Worm (Caenorhabditis elegans) whole organism, L4 larva: Measurements from ENCODE around the gene rme-4.

ENCODE experiments used
- T26A8.4 ChIP-seq: fragments of 200-800 bp; sonication (Bioruptor generic); IDR thresholded peaks from 2 replicates; pipeline ENCODE4 v1.3.6; 2022; ENCODE audit warnings: missing genetic modification characterization, missing compliant biosample characterization
- Y105C5A.15 ChIP-seq: fragments of 200-800 bp; sonication (Bioruptor generic); IDR thresholded peaks from 2 replicates; pipeline ENCODE4 v1.3.6; 2022; ENCODE audit warnings: missing genetic modification characterization, missing compliant biosample characterization
- Y48G9A.11 ChIP-seq: fragments of 200-800 bp; sonication (Bioruptor generic); IDR thresholded peaks from 2 replicates; pipeline ENCODE4 v1.3.6; 2022; ENCODE audit warnings: missing genetic modification reagents, missing genetic modification characterization, missing compliant biosample characterization
- aha-1 ChIP-seq: fragments of 150-350 bp; peaks from one replicate; lab custom pipeline; 2014; ENCODE audit warnings: missing biosample characterization, missing genetic modification characterization
- ama-1 ChIP-seq: fragments of 150-350 bp; optimal IDR thresholded peaks from 2 replicates; lab custom pipeline; 2014; ENCODE audit warnings: inconsistent platforms, mixed read lengths
- attf-4 ChIP-seq: sonication (generic microtip); optimal IDR thresholded peaks from 3 replicates; lab custom pipeline; 2017; ENCODE audit warnings: missing biosample characterization, missing genetic modification characterization
- ceh-82 ChIP-seq: sonication (generic microtip); optimal IDR thresholded peaks from 2 replicates; lab custom pipeline; 2017; ENCODE audit warnings: missing biosample characterization, missing genetic modification characterization
- ces-1 ChIP-seq: fragments of 150-350 bp; sonication (generic microtip); optimal IDR thresholded peaks from 4 replicates; lab custom pipeline; 2014; ENCODE audit warnings: missing biosample characterization, missing genetic modification reagents, missing genetic modification characterization
- cey-2 ChIP-seq: sonication (generic microtip); optimal IDR thresholded peaks from 3 replicates; lab custom pipeline; 2017; ENCODE audit warnings: missing genetic modification characterization, mild to moderate bottlenecking, missing compliant biosample characterization, antibody characterized with exemption, borderline replicate concordance; ENCODE audit not compliant: insufficient read depth
- daf-16 ChIP-seq, 3 experiments: sonication (generic microtip); optimal IDR thresholded peaks; 2 replicates each; lab custom pipeline; 2016 to 2017; ENCODE audit warnings: missing genetic modification characterization in 3 of 3, missing genetic modification reagents in 3 of 3, mild to moderate bottlenecking in 2 of 3, missing compliant biosample characterization in 2 of 3, missing biosample characterization in 1 of 3, moderate library complexity in 1 of 3
- daf-19 ChIP-seq: fragments of 200-800 bp; sonication (Bioruptor generic); conservative IDR thresholded peaks from 2 replicates; pipeline ENCODE4 v1.3.6; 2022; ENCODE audit warnings: missing genetic modification characterization, missing compliant biosample characterization
- dmd-6 ChIP-seq: fragments of 200-800 bp; sonication (Bioruptor generic); IDR thresholded peaks from 2 replicates; pipeline ENCODE4 v1.3.6; 2022; ENCODE audit warnings: missing genetic modification reagents, missing genetic modification characterization, missing compliant biosample characterization
- dpl-1 ChIP-seq: fragments of 150-350 bp; optimal IDR thresholded peaks from 2 replicates; lab custom pipeline; 2014; ENCODE audit warnings: missing biosample characterization, missing genetic modification reagents, missing genetic modification characterization
- dve-1 ChIP-seq: sonication (generic microtip); optimal IDR thresholded peaks from 2 replicates; lab custom pipeline; 2017; ENCODE audit warnings: antibody characterized with exemption, mild to moderate bottlenecking, missing genetic modification characterization, missing compliant biosample characterization; ENCODE audit not compliant: insufficient read depth
- hif-1 ChIP-seq, 2 experiments: sonication (generic microtip); optimal IDR thresholded peaks; 2 replicates each; lab custom pipeline; 2016 to 2017; ENCODE audit warnings: missing compliant biosample characterization in 2 of 2, missing genetic modification characterization in 2 of 2, missing genetic modification reagents in 2 of 2, missing genotype in 2 of 2, mild to moderate bottlenecking in 1 of 2
- hlh-30 ChIP-seq: sonication (generic microtip); optimal IDR thresholded peaks from 2 replicates; lab custom pipeline; 2017; ENCODE audit warnings: antibody characterized with exemption, mild to moderate bottlenecking, missing genetic modification characterization, missing compliant biosample characterization; ENCODE audit not compliant: insufficient read depth
- hmg-1.1 ChIP-seq: fragments of 200-800 bp; sonication (Bioruptor generic); IDR thresholded peaks from 2 replicates; pipeline ENCODE4 v1.3.6; 2022; ENCODE audit warnings: missing genetic modification reagents, missing genetic modification characterization, missing compliant biosample characterization
- jun-1 ChIP-seq: fragments of 150-350 bp; optimal IDR thresholded peaks from 2 replicates; lab custom pipeline; 2014; ENCODE audit warnings: missing biosample characterization, missing genetic modification reagents, missing genetic modification characterization
- lin-13 ChIP-seq: fragments of 150-350 bp; optimal IDR thresholded peaks from 2 replicates; lab custom pipeline; 2014; ENCODE audit warnings: missing biosample characterization, missing genetic modification reagents, missing genetic modification characterization
- lin-15B ChIP-seq: fragments of 150-350 bp; sonication (generic microtip); optimal IDR thresholded peaks from 3 replicates; lab custom pipeline; 2014; ENCODE audit warnings: missing biosample characterization, missing genetic modification characterization
- lin-38 ChIP-seq: fragments of 200-800 bp; sonication (Bioruptor generic); IDR thresholded peaks from 2 replicates; pipeline ENCODE4 v1.3.6; 2022; ENCODE audit warnings: missing genetic modification reagents, missing genetic modification characterization, missing compliant biosample characterization
- lir-3 ChIP-seq: sonication (generic microtip); optimal IDR thresholded peaks from 2 replicates; lab custom pipeline; 2016; ENCODE audit warnings: mild to moderate bottlenecking, missing genetic modification characterization, missing compliant biosample characterization
- madf-5 ChIP-seq, 2 experiments: fragments of 200-800 bp; sonication (Bioruptor generic); IDR thresholded peaks; 2 replicates each; pipeline ENCODE4 v1.3.6; 2022; ENCODE audit warnings: missing compliant biosample characterization in 2 of 2, missing genetic modification characterization in 2 of 2
- madf-9 ChIP-seq: fragments of 200-800 bp; sonication (Bioruptor generic); conservative IDR thresholded peaks from 2 replicates; pipeline ENCODE4 v1.3.6; 2022; ENCODE audit warnings: missing genetic modification reagents, missing genetic modification characterization, missing compliant biosample characterization
- mdl-1 ChIP-seq, 2 experiments: fragments of 150-350 bp in 1 of 2; sonication (generic microtip) in 1 of 2; optimal IDR thresholded peaks; 2 replicates each; lab custom pipeline; 2014 to 2017; ENCODE audit warnings: missing biosample characterization in 2 of 2, missing genetic modification characterization in 2 of 2
- mdt-29 ChIP-seq: fragments of 200-800 bp; sonication (Bioruptor generic); IDR thresholded peaks from 2 replicates; pipeline ENCODE4 v1.3.6; 2022; ENCODE audit warnings: missing genetic modification reagents, missing genetic modification characterization, missing compliant biosample characterization
- mxl-2 ChIP-seq: fragments of 200-800 bp; sonication (Bioruptor generic); conservative IDR thresholded peaks from 2 replicates; pipeline ENCODE4 v1.3.6; 2022; ENCODE audit warnings: missing genetic modification reagents, missing genetic modification characterization, missing compliant biosample characterization
- mxl-3 ChIP-seq: fragments of 200-800 bp; sonication (Bioruptor generic); optimal IDR thresholded peaks from 2 replicates; lab custom pipeline; 2018; ENCODE audit warnings: mild to moderate bottlenecking, missing genetic modification characterization, missing compliant biosample characterization
- nhr-111 ChIP-seq: fragments of 200-800 bp; sonication (Bioruptor generic); optimal IDR thresholded peaks from 2 replicates; lab custom pipeline; 2018; ENCODE audit warnings: mild to moderate bottlenecking, missing genetic modification characterization, missing compliant biosample characterization
- nhr-25 ChIP-seq: sonication (generic microtip); optimal IDR thresholded peaks from 2 replicates; lab custom pipeline; 2017; ENCODE audit warnings: missing genetic modification characterization, mild to moderate bottlenecking, missing compliant biosample characterization, antibody characterized with exemption, moderate library complexity, borderline replicate concordance; ENCODE audit not compliant: insufficient read depth
- nhr-28 ChIP-seq: fragments of 150-350 bp; optimal IDR thresholded peaks from 2 replicates; lab custom pipeline; 2014; ENCODE audit warnings: missing biosample characterization, missing genetic modification characterization
- nhr-77 ChIP-seq: fragments of 150-350 bp; optimal IDR thresholded peaks from 2 replicates; lab custom pipeline; 2014; ENCODE audit warnings: missing biosample characterization, missing genetic modification characterization
- pqm-1 ChIP-seq: sonication (generic microtip); optimal IDR thresholded peaks from 2 replicates; lab custom pipeline; 2017; ENCODE audit warnings: missing biosample characterization, missing genetic modification characterization
- rbr-2 ChIP-seq: sonication (generic microtip); optimal IDR thresholded peaks from 2 replicates; lab custom pipeline; 2016; ENCODE audit warnings: missing genotype, missing genetic modification characterization, missing compliant biosample characterization
- snpc-1.2 ChIP-seq: fragments of 200-800 bp; sonication (Bioruptor generic); IDR thresholded peaks from 2 replicates; pipeline ENCODE4 v1.3.6; 2022; ENCODE audit warnings: missing genetic modification reagents, missing genetic modification characterization, missing compliant biosample characterization
- spr-3 ChIP-seq: fragments of 200-800 bp; sonication (Bioruptor generic); optimal IDR thresholded peaks from 2 replicates; lab custom pipeline; 2018; ENCODE audit warnings: mild to moderate bottlenecking, missing genetic modification characterization, missing compliant biosample characterization
- tag-97 ChIP-seq: fragments of 200-800 bp; sonication (Bioruptor generic); IDR thresholded peaks from 2 replicates; pipeline ENCODE4 v1.3.6; 2022; ENCODE audit warnings: missing genetic modification characterization, missing compliant biosample characterization
- unc-62 ChIP-seq, 3 experiments: fragments of 150-350 bp in 1 of 3; sonication (generic microtip); optimal IDR thresholded peaks in 2 of 3; peaks in 1 of 3; 1 replicate in 1 of 3; 2 replicates in 2 of 3; lab custom pipeline; 2014 to 2017; ENCODE audit warnings: missing biosample characterization in 3 of 3, missing genetic modification characterization in 3 of 3, missing genetic modification reagents in 3 of 3, missing genotype in 1 of 3
- zag-1 ChIP-seq: fragments of 150-350 bp; optimal IDR thresholded peaks from 2 replicates; lab custom pipeline; 2014; ENCODE audit warnings: missing biosample characterization, missing genetic modification characterization
- zfp-2 ChIP-seq: sonication (generic microtip); optimal IDR thresholded peaks from 2 replicates; lab custom pipeline; 2016; ENCODE audit warnings: mild to moderate bottlenecking, missing genetic modification characterization, missing compliant biosample characterization
- zfp-3 ChIP-seq: fragments of 200-800 bp; sonication (Bioruptor generic); conservative IDR thresholded peaks from 2 replicates; pipeline ENCODE4 v1.3.6; 2022; ENCODE audit warnings: missing genetic modification reagents, missing genetic modification characterization, missing compliant biosample characterization

The rme-4 gene

ce11 chrX:10394238-10394637 lies 14.6 kb upstream of the rme-4 start (continued):
- no peak for TF ChIP-seq mdt-29 (GFP tag; lab: Robert Waterston, UW)
- TF ChIP-seq madf-5 (GFP tag; IDR thresholded peaks at IDR 0.05; lab: Robert Waterston, UW): no peak
- no peak for TF ChIP-seq attf-4
- TF ChIP-seq cey-2 (tag; lab: Kevin White, UChicago): no peak
- no peak for TF ChIP-seq ceh-82
- TF ChIP-seq nhr-111 (GFP tag; lab: Kevin White, UChicago): no peak

DNA sequence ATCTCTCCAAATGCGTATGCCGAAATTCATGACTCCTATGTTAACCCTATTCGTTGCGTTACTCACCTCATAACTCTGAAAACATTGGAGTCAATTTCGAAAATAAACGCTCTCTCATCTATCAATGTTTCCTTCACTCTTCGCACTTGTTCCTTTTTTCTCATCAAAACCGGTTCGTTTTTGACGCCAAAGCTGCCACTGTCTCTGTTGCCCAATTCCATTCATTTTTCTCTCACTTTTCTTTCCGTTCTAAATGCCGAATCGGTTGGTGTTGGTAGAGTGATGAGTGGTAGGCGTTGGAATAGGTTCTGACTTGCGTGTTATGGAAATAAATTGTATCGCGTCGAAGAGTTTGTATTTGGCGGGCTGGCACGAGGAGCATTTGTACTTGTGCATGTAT lies 13.7 kb upstream of the rme-4 start:
- TF ChIP-seq ceh-82: no peak
- TF ChIP-seq hmg-1.1 (GFP tag; lab: Robert Waterston, UW): 0 out of 2 replicates have a peak, but pooled peaks have one; percentile 17
- peak in 1 of 2 experiments; percentile 89 for TF ChIP-seq unc-62 (GFP tag; optimal IDR thresholded peaks at IDR 0.05 in 1 of 2; lab: Kevin White, UChicago)
- TF ChIP-seq unc-62 (tag; optimal IDR thresholded peaks at IDR 0.05; lab: Kevin White, UChicago): no peak
- no peak for TF ChIP-seq lin-15B

ce11 chrX:10392792-10393191 lies 13.1 kb upstream of the rme-4 start:
- TF ChIP-seq pqm-1 (tag; lab: Kevin White, UChicago): no peak
- TF ChIP-seq aha-1 (tag; lab: Kevin White, UChicago): peak; percentile 82
- TF ChIP-seq lir-3 (tag; lab: Kevin White, UChicago): no peak
- TF ChIP-seq daf-16 (GFP tag; optimal IDR thresholded peaks at IDR 0.05; lab: Kevin White, UChicago): no peak
- no peak for TF ChIP-seq daf-16 (tag; optimal IDR thresholded peaks at IDR 0.05; lab: Kevin White, UChicago)
- TF ChIP-seq zfp-3 (GFP tag; lab: Robert Waterston, UW): no peak

ce11 chrX:10391174-10391573 lies 11.5 kb upstream of the rme-4 start:
- no peak for TF ChIP-seq T26A8.4 (GFP tag; lab: Robert Waterston, UW)
- peak; percentile 29; the same call in 1 of the 2 replicates for TF ChIP-seq dmd-6
- peak; percentile 47 for TF ChIP-seq dpl-1 (GFP tag; lab: Kevin White, UChicago)
- no peak for TF ChIP-seq zfp-2 (tag; lab: Kevin White, UChicago)
- peak; percentile 49; the same call in 1 of the 2 replicates for TF ChIP-seq madf-9 (GFP tag; lab: Robert Waterston, UW)
- TF ChIP-seq hlh-30 (tag; lab: Kevin White, UChicago): peak; percentile 57
- no peak for TF ChIP-seq spr-3 (GFP tag; lab: Kevin White, UChicago)
- TF ChIP-seq ces-1 (GFP tag; lab: Kevin White, UChicago): no peak
- TF ChIP-seq jun-1: no peak
- TF ChIP-seq snpc-1.2 (GFP tag; lab: Robert Waterston, UW): no peak
- TF ChIP-seq ama-1: no peak
- peak; percentile 63 for TF ChIP-seq nhr-28 (tag; lab: Kevin White, UChicago)
- no peak for TF ChIP-seq Y105C5A.15 (GFP tag; lab: Robert Waterston, UW)
- peak; percentile 75 for TF ChIP-seq nhr-25 (tag; lab: Kevin White, UChicago)
- peak; percentile 8 for TF ChIP-seq lin-13 (GFP tag; lab: Kevin White, UChicago)
- TF ChIP-seq mxl-2 (GFP tag; lab: Robert Waterston, UW): no peak
- TF ChIP-seq lin-38 (GFP tag; lab: Robert Waterston, UW): peak; percentile 92
- TF ChIP-seq daf-19 (GFP tag; lab: Robert Waterston, UW): no peak
- 0 out of 2 replicates have a peak, but pooled peaks have one; percentile 16 for TF ChIP-seq hmg-1.1 (GFP tag; lab: Robert Waterston, UW)
- TF ChIP-seq mxl-3: peak; percentile 76
- no peak for TF ChIP-seq Y48G9A.11 (GFP tag; lab: Robert Waterston, UW)
- TF ChIP-seq ceh-82: no peak
- TF ChIP-seq rbr-2: peak; percentile 9
- TF ChIP-seq hif-1 (tag; optimal IDR thresholded peaks at IDR 0.05; lab: Kevin White, UChicago): no peak
- peak; percentile 80 for TF ChIP-seq dve-1 (tag; lab: Kevin White, UChicago)
- TF ChIP-seq mdl-1 (tag; optimal IDR thresholded peaks at IDR 0.05; lab: Kevin White, UChicago): peak in 1 of 2 experiments; percentile 54
- no peak for TF ChIP-seq tag-97 (GFP tag; lab: Robert Waterston, UW)
- peak; percentile 17 for TF ChIP-seq aha-1 (tag; lab: Kevin White, UChicago)
- no peak for TF ChIP-seq zag-1 (tag; lab: Kevin White, UChicago)
- no peak for TF ChIP-seq zfp-3 (GFP tag; lab: Robert Waterston, UW)
- peak; percentile 13 for TF ChIP-seq nhr-77
